Fruit fly (Drosophila melanogaster) whole organism, embryonic: ENCODE results near the gene CG5191.

Experiments used
- B-H1 ChIP-seq: fragments of 200-800 bp; sonication (Bioruptor generic); IDR thresholded peaks from 3 replicates; pipeline ENCODE4 v1.3.6; 2022; ENCODE audit warnings: missing biosample characterization, missing genetic modification characterization
- Blimp-1 ChIP-seq: fragments of 200-800 bp; sonication (Bioruptor generic); optimal IDR thresholded peaks from 3 replicates; lab custom pipeline; 2018; ENCODE audit warnings: missing biosample characterization, missing genetic modification characterization, mild to moderate bottlenecking, moderate library complexity, missing genetic modification reagents
- Bteb2 ChIP-seq: fragments of 200-800 bp; sonication (Bioruptor generic); optimal IDR thresholded peaks from 2 replicates; lab custom pipeline; 2016; ENCODE audit warnings: missing biosample characterization, missing genetic modification characterization
- CG10979 ChIP-seq: fragments of 200-800 bp; sonication (Bioruptor generic); optimal IDR thresholded peaks from 2 replicates; lab custom pipeline; 2018; ENCODE audit warnings: missing biosample characterization, mild to moderate bottlenecking, missing genetic modification characterization, moderate library complexity
- CG11247 ChIP-seq: fragments of 200-800 bp; sonication (Bioruptor generic); IDR thresholded peaks from 2 replicates; pipeline ENCODE4 v1.3.6; 2022; ENCODE audit warnings: missing biosample characterization, missing genetic modification characterization
- CG12659 ChIP-seq: fragments of 200-800 bp; sonication (Bioruptor generic); optimal IDR thresholded peaks from 3 replicates; lab custom pipeline; 2017; ENCODE audit warnings: mild to moderate bottlenecking, missing biosample characterization, missing genetic modification reagents, missing genetic modification characterization
- CG13424 ChIP-seq: fragments of 200-800 bp; sonication (Bioruptor generic); optimal IDR thresholded peaks from 2 replicates; lab custom pipeline; 2019; ENCODE audit warnings: missing biosample characterization, mild to moderate bottlenecking, missing genetic modification characterization, moderate library complexity
- CG14050 ChIP-seq: fragments of 200-800 bp; sonication (Bioruptor generic); IDR thresholded peaks from 3 replicates; pipeline ENCODE4 v1.3.6; 2022; ENCODE audit warnings: missing biosample characterization, missing genetic modification characterization
- CG1529 ChIP-seq: fragments of 200-800 bp; sonication (Bioruptor generic); optimal IDR thresholded peaks from 3 replicates; lab custom pipeline; 2018; ENCODE audit warnings: missing biosample characterization, missing genetic modification characterization
- CG1602 ChIP-seq: fragments of 200-800 bp; sonication (Bioruptor generic); optimal IDR thresholded peaks from 3 replicates; lab custom pipeline; 2016; ENCODE audit warnings: missing biosample characterization, missing genetic modification characterization
- CG17361 ChIP-seq: fragments of 200-800 bp; sonication (Bioruptor generic); IDR thresholded peaks from 3 replicates; pipeline ENCODE4 v1.3.6; 2022; ENCODE audit warnings: missing biosample characterization, missing genetic modification characterization
- CG2116 ChIP-seq: fragments of 200-800 bp; sonication (Bioruptor generic); optimal IDR thresholded peaks from 3 replicates; lab custom pipeline; 2018; ENCODE audit warnings: missing biosample characterization, mild to moderate bottlenecking, missing genetic modification characterization
- CG2129 ChIP-seq: fragments of 200-800 bp; sonication (Bioruptor generic); IDR thresholded peaks from 2 replicates; pipeline ENCODE4 v1.3.6; 2022; ENCODE audit warnings: missing biosample characterization, missing genetic modification characterization; ENCODE audit not compliant: partially characterized antibody
- CG31388 ChIP-seq: fragments of 200-800 bp; sonication (Bioruptor generic); optimal IDR thresholded peaks from 2 replicates; lab custom pipeline; 2016; ENCODE audit warnings: missing biosample characterization, missing genetic modification characterization
- CG3407 ChIP-seq: fragments of 200-800 bp; sonication (Bioruptor generic); optimal IDR thresholded peaks from 2 replicates; lab custom pipeline; 2018; ENCODE audit warnings: missing biosample characterization, mild to moderate bottlenecking, missing genetic modification characterization
- CG34422 ChIP-seq: fragments of 200-800 bp; sonication (Bioruptor generic); IDR thresholded peaks from 3 replicates; pipeline ENCODE4 v1.3.6; 2022; ENCODE audit warnings: missing biosample characterization, missing genetic modification characterization
- CG3995 ChIP-seq: fragments of 200-800 bp; sonication (Bioruptor generic); optimal IDR thresholded peaks from 3 replicates; lab custom pipeline; 2016; ENCODE audit warnings: missing biosample characterization, missing genetic modification characterization
- CG4282 ChIP-seq: fragments of 200-800 bp; sonication (Bioruptor generic); optimal IDR thresholded peaks from 2 replicates; lab custom pipeline; 2016; ENCODE audit warnings: missing biosample characterization, missing genetic modification characterization
- CG4404 ChIP-seq: fragments of 200-800 bp; sonication (Bioruptor generic); IDR thresholded peaks from 2 replicates; pipeline ENCODE4 v1.3.6; 2022; ENCODE audit warnings: missing biosample characterization, missing genetic modification characterization
- CG5180 ChIP-seq: fragments of 200-800 bp; sonication (Bioruptor generic); optimal IDR thresholded peaks from 3 replicates; lab custom pipeline; 2017; ENCODE audit warnings: missing biosample characterization, missing genetic modification characterization, mild to moderate bottlenecking, moderate library complexity, missing genetic modification reagents
- CG6272 ChIP-seq: fragments of 200-800 bp; sonication (Bioruptor generic); IDR thresholded peaks from 2 replicates; pipeline ENCODE4 v1.3.6; 2022; ENCODE audit warnings: missing biosample characterization, missing genetic modification characterization
- CG6854 ChIP-seq: fragments of 200-800 bp; sonication (Bioruptor generic); optimal IDR thresholded peaks from 3 replicates; lab custom pipeline; 2017; ENCODE audit warnings: missing biosample characterization, mild to moderate bottlenecking, missing genetic modification characterization
- CG7786 ChIP-seq: fragments of 200-800 bp; sonication (Bioruptor generic); optimal IDR thresholded peaks from 2 replicates; lab custom pipeline; 2016; ENCODE audit warnings: missing biosample characterization, missing genetic modification characterization
- CG9727 ChIP-seq: fragments of 200-800 bp; sonication (Bioruptor generic); optimal IDR thresholded peaks from 3 replicates; lab custom pipeline; 2017; ENCODE audit warnings: missing biosample characterization, mild to moderate bottlenecking, missing genetic modification characterization
- CG9797 ChIP-seq: fragments of 200-800 bp; sonication (Bioruptor generic); optimal IDR thresholded peaks from 3 replicates; lab custom pipeline; 2018; ENCODE audit warnings: missing biosample characterization, mild to moderate bottlenecking, missing genetic modification characterization
- CoRest ChIP-seq: fragments of 200-800 bp; sonication (Bioruptor generic); optimal IDR thresholded peaks from 3 replicates; lab custom pipeline; 2018; ENCODE audit warnings: missing biosample characterization, mild to moderate bottlenecking, missing genetic modification characterization, moderate library complexity
- Dad ChIP-seq: fragments of 200-800 bp; sonication (Bioruptor generic); optimal IDR thresholded peaks from 3 replicates; lab custom pipeline; 2016; ENCODE audit warnings: missing biosample characterization, missing genetic modification characterization
- Dfd ChIP-seq, 2 experiments: fragments of >200 bp; optimal IDR thresholded peaks; 2 replicates each; lab custom pipeline; 2017; ENCODE audit warnings: missing biosample characterization in 2 of 2, missing genetic modification characterization in 2 of 2
- Dip3 ChIP-seq: fragments of 200-800 bp; sonication (Bioruptor generic); optimal IDR thresholded peaks from 3 replicates; lab custom pipeline; 2016; ENCODE audit warnings: missing biosample characterization, missing genetic modification characterization
- Eip74EF ChIP-seq, 2 experiments: fragments of 200-800 bp in 1 of 2; fragments of >200 bp in 1 of 2; sonication (Bioruptor generic) in 1 of 2; optimal IDR thresholded peaks; 2 replicates each; lab custom pipeline; 2017 to 2019; ENCODE audit warnings: missing biosample characterization in 2 of 2, missing genetic modification characterization in 2 of 2, mild to moderate bottlenecking in 1 of 2, moderate library complexity in 1 of 2
- H15 ChIP-seq: fragments of 200-800 bp; sonication (Bioruptor generic); IDR thresholded peaks from 3 replicates; pipeline ENCODE4 v1.3.6; 2022; ENCODE audit warnings: missing biosample characterization, missing genetic modification characterization
- Hand ChIP-seq: fragments of 200-800 bp; sonication (Bioruptor generic); optimal IDR thresholded peaks from 2 replicates; lab custom pipeline; 2017; ENCODE audit warnings: mild to moderate bottlenecking, missing biosample characterization, missing genetic modification reagents, missing genetic modification characterization
- HmgZ ChIP-seq: fragments of 200-800 bp; sonication (Bioruptor generic); optimal IDR thresholded peaks from 2 replicates; lab custom pipeline; 2018; ENCODE audit warnings: missing biosample characterization, mild to moderate bottlenecking, missing genetic modification characterization
- Hmx ChIP-seq: fragments of 200-800 bp; sonication (Bioruptor generic); optimal IDR thresholded peaks from 2 replicates; lab custom pipeline; 2016; ENCODE audit warnings: missing biosample characterization, missing genetic modification characterization
- Sox102F ChIP-seq: fragments of 200-800 bp; sonication (Bioruptor generic); optimal IDR thresholded peaks from 2 replicates; lab custom pipeline; 2018; ENCODE audit warnings: missing biosample characterization, mild to moderate bottlenecking, missing genetic modification characterization, moderate library complexity
- Ssrp ChIP-seq: fragments of 200-800 bp; sonication (Bioruptor generic); optimal IDR thresholded peaks from 2 replicates; lab custom pipeline; 2018; ENCODE audit warnings: missing biosample characterization, mild to moderate bottlenecking, missing genetic modification characterization, moderate library complexity
- ab ChIP-seq: fragments of 200-800 bp; sonication (Bioruptor generic); optimal IDR thresholded peaks from 2 replicates; lab custom pipeline; 2016; ENCODE audit warnings: missing biosample characterization, missing genetic modification characterization
- ase ChIP-seq: fragments of 200-800 bp; sonication (Bioruptor generic); IDR thresholded peaks from 3 replicates; pipeline ENCODE4 v1.3.6; 2022; ENCODE audit warnings: missing biosample characterization, missing genetic modification characterization
- ato ChIP-seq: fragments of 200-800 bp; sonication (Bioruptor generic); IDR thresholded peaks from 2 replicates; pipeline ENCODE4 v1.3.6; 2022; ENCODE audit warnings: missing biosample characterization, missing genetic modification characterization; ENCODE audit not compliant: partially characterized antibody
- bcd ChIP-seq: fragments of 200-800 bp; sonication (Bioruptor generic); optimal IDR thresholded peaks from 2 replicates; lab custom pipeline; 2017; ENCODE audit warnings: missing biosample characterization, mild to moderate bottlenecking, missing genetic modification characterization
- chm ChIP-seq: fragments of 200-800 bp; sonication (Bioruptor generic); IDR thresholded peaks from 2 replicates; pipeline ENCODE4 v1.3.6; 2022; ENCODE audit warnings: missing biosample characterization, missing genetic modification characterization
- croc ChIP-seq: fragments of 200-800 bp; sonication (Bioruptor generic); conservative IDR thresholded peaks from 3 replicates; pipeline ENCODE4 v1.3.6; 2022; ENCODE audit warnings: missing biosample characterization, missing genetic modification characterization
- fu2 ChIP-seq: fragments of 200-800 bp; sonication (Bioruptor generic); optimal IDR thresholded peaks from 2 replicates; lab custom pipeline; 2016; ENCODE audit warnings: missing biosample characterization, missing genetic modification characterization
- gcm ChIP-seq: fragments of 200-800 bp; sonication (Bioruptor generic); optimal IDR thresholded peaks from 2 replicates; lab custom pipeline; 2019; ENCODE audit warnings: missing biosample characterization, mild to moderate bottlenecking, missing genetic modification characterization, moderate library complexity
- her ChIP-seq: fragments of 200-800 bp; sonication (Bioruptor generic); optimal IDR thresholded peaks from 2 replicates; lab custom pipeline; 2016; ENCODE audit warnings: missing biosample characterization, missing genetic modification characterization
- hth ChIP-seq: fragments of >200 bp; optimal IDR thresholded peaks from 2 replicates; lab custom pipeline; 2017; ENCODE audit warnings: inconsistent platforms
- otp ChIP-seq: fragments of 200-800 bp; sonication (Bioruptor generic); IDR thresholded peaks from 3 replicates; pipeline ENCODE4, ENCODE4 v1.3.6; 2022; ENCODE audit warnings: missing biosample characterization, missing genetic modification characterization
- p53 ChIP-seq: fragments of 200-800 bp; sonication (Bioruptor generic); optimal IDR thresholded peaks from 2 replicates; lab custom pipeline; 2016; ENCODE audit warnings: missing biosample characterization, missing genetic modification characterization
- tna ChIP-seq: fragments of 200-800 bp; sonication (Bioruptor generic); IDR thresholded peaks from 2 replicates; pipeline ENCODE4 v1.3.6; 2022; ENCODE audit warnings: missing biosample characterization, missing genetic modification characterization; ENCODE audit not compliant: partially characterized antibody
- wor ChIP-seq: fragments of 200-800 bp; sonication (Bioruptor generic); IDR thresholded peaks from 2 replicates; pipeline ENCODE4 v1.3.6; 2022; ENCODE audit warnings: missing biosample characterization, missing genetic modification characterization

CG5191 gene

dm6 chr3R:20549855-20550603, 10.6 kb upstream of the CG5191 start (continued):
- peak; percentile 89 for TF ChIP-seq Ssrp (tag; lab: Kevin White, UChicago)
- peak; percentile 40 for TF ChIP-seq CG2116
- TF ChIP-seq CG5180 (GFP tag; lab: Kevin White, UChicago) = peak; percentile 89
- TF ChIP-seq her (GFP tag; lab: Kevin White, UChicago) = no peak
- peak; percentile 74; the same call in 2 of the 3 replicates for TF ChIP-seq H15 (GFP tag; lab: Robert Waterston, UW)
- TF ChIP-seq CG9797 = no peak
- TF ChIP-seq chm (GFP tag; lab: Robert Waterston, UW) = peak; percentile 58
- TF ChIP-seq HmgZ (tag; lab: Kevin White, UChicago) = peak; percentile 91
- TF ChIP-seq CG3407 (GFP tag; lab: Kevin White, UChicago) = peak; percentile 75
- no peak for TF ChIP-seq CG4282 (GFP tag; lab: Kevin White, UChicago)
- TF ChIP-seq fu2 (GFP tag; lab: Kevin White, UChicago) = no peak
- TF ChIP-seq CG11247 = peak; percentile 76
- TF ChIP-seq ase (GFP tag; lab: Robert Waterston, UW) = peak; percentile 70; the same call in 2 of the 3 replicates
- peak; percentile 90 for TF ChIP-seq CoRest
- TF ChIP-seq CG1602 (GFP tag; lab: Kevin White, UChicago) = peak; percentile 81
- TF ChIP-seq ab (GFP tag; lab: Kevin White, UChicago) = peak; percentile 42
- TF ChIP-seq CG34422 (GFP tag; lab: Robert Waterston, UW) = peak; percentile 69
- TF ChIP-seq Hmx (GFP tag; lab: Kevin White, UChicago) = no peak
- TF ChIP-seq wor (GFP tag; lab: Robert Waterston, UW) = peak; percentile 77
- peak; percentile 85 for TF ChIP-seq gcm (GFP tag; lab: Kevin White, UChicago)
- TF ChIP-seq Bteb2 (GFP tag; lab: Kevin White, UChicago) = no peak
- TF ChIP-seq Eip74EF (GFP tag; optimal IDR thresholded peaks at IDR 0.05; lab: Kevin White, UChicago) = peak in 1 of 2 experiments; percentile 64
- TF ChIP-seq Sox102F (GFP tag; lab: Kevin White, UChicago) = peak; percentile 84
- peak; percentile 77 for TF ChIP-seq Hand
- peak; percentile 77 for TF ChIP-seq CG1529 (GFP tag; lab: Kevin White, UChicago)
- TF ChIP-seq Blimp-1 (GFP tag; lab: Kevin White, UChicago) = peak; percentile 93
- TF ChIP-seq bcd (GFP tag; lab: Kevin White, UChicago) = peak; percentile 88
- TF ChIP-seq CG7786 = peak; percentile 37
- TF ChIP-seq CG14050 (GFP tag; lab: Robert Waterston, UW) = peak; percentile 74
- no peak for TF ChIP-seq hth
- peak; percentile 92 for TF ChIP-seq CG10979 (tag; lab: Kevin White, UChicago)
- TF ChIP-seq CG13424 (tag; lab: Kevin White, UChicago) = peak; percentile 90
- TF ChIP-seq CG3995 (GFP tag; lab: Kevin White, UChicago) = peak; percentile 72
- no peak for TF ChIP-seq Dfd (GFP tag; optimal IDR thresholded peaks at IDR 0.05; lab: Kevin White, UChicago)
- TF ChIP-seq Dad (GFP tag; lab: Kevin White, UChicago) = no peak
- peak; percentile 73 for TF ChIP-seq CG6272
- TF ChIP-seq CG4404 (GFP tag; lab: Robert Waterston, UW) = peak; percentile 85
- peak; percentile 75 for TF ChIP-seq B-H1 (GFP tag; lab: Robert Waterston, UW)
- TF ChIP-seq ato (GFP tag; lab: Robert Waterston, UW) = no peak
- TF ChIP-seq Dip3 (GFP tag; lab: Kevin White, UChicago) = no peak
- TF ChIP-seq CG17361 (GFP tag; lab: Robert Waterston, UW) = peak; percentile 85
- TF ChIP-seq CG9727 (GFP tag; lab: Kevin White, UChicago) = peak; percentile 86
- no peak for TF ChIP-seq CG2129 (GFP tag; lab: Robert Waterston, UW)
- TF ChIP-seq croc (GFP tag; lab: Robert Waterston, UW) = peak; percentile 79
- TF ChIP-seq CG6854 (GFP tag; lab: Kevin White, UChicago) = peak; percentile 76
- peak; percentile 39 for TF ChIP-seq CG31388 (GFP tag; lab: Kevin White, UChicago)
- TF ChIP-seq otp = peak; percentile 77
- TF ChIP-seq tna = no peak
- no peak for TF ChIP-seq p53 (GFP tag; lab: Kevin White, UChicago)
- peak; percentile 85 for TF ChIP-seq CG12659 (GFP tag; lab: Kevin White, UChicago)
